Worm (Caenorhabditis elegans) whole organism, L3 larva: ENCODE results near the gene let-721.

ENCODE experiments used
- R02D3.7 ChIP-seq: fragments of 150-350 bp; optimal IDR thresholded peaks from 2 replicates; lab custom pipeline; 2014; ENCODE audit warnings: missing biosample characterization, missing genetic modification characterization
- ZK546.5 ChIP-seq: sonication (generic microtip); optimal IDR thresholded peaks from 2 replicates; lab custom pipeline; 2017; ENCODE audit warnings: missing biosample characterization, missing genetic modification characterization
- aly-2 ChIP-seq: fragments of 150-350 bp; optimal IDR thresholded peaks from 2 replicates; lab custom pipeline; 2014; ENCODE audit warnings: missing biosample characterization, missing genetic modification characterization
- ama-1 ChIP-seq: fragments of 150-350 bp; optimal IDR thresholded peaks from 2 replicates; lab custom pipeline; 2018
- ceh-16 ChIP-seq: sonication (generic microtip); optimal IDR thresholded peaks from 2 replicates; lab custom pipeline; 2017; ENCODE audit warnings: missing biosample characterization, missing genetic modification characterization
- ceh-28 ChIP-seq: fragments of 150-350 bp; optimal IDR thresholded peaks from 2 replicates; lab custom pipeline; 2014; ENCODE audit warnings: missing biosample characterization, missing genetic modification reagents, missing genetic modification characterization
- ceh-82 ChIP-seq: fragments of 150-350 bp; optimal IDR thresholded peaks from 2 replicates; lab custom pipeline; 2014; ENCODE audit warnings: missing biosample characterization, missing genetic modification characterization
- ceh-9 ChIP-seq: sonication (generic microtip); optimal IDR thresholded peaks from 2 replicates; lab custom pipeline; 2018; ENCODE audit warnings: missing biosample characterization, missing genetic modification characterization
- daf-12 ChIP-seq: fragments of 150-350 bp; optimal IDR thresholded peaks from 2 replicates; lab custom pipeline; 2014; ENCODE audit warnings: missing biosample characterization, missing genetic modification reagents, missing genetic modification characterization
- egl-27 ChIP-seq: sonication (generic microtip); optimal IDR thresholded peaks from 4 replicates; lab custom pipeline; 2017; ENCODE audit warnings: missing biosample characterization, missing genetic modification reagents, missing genetic modification characterization
- elt-2 ChIP-seq: sonication (generic microtip); optimal IDR thresholded peaks from 2 replicates; lab custom pipeline; 2016; ENCODE audit warnings: missing genetic modification reagents, mild to moderate bottlenecking, missing genetic modification characterization, missing compliant biosample characterization
- elt-3 ChIP-seq, 3 experiments: fragments of 150-350 bp in 1 of 3; sonication (generic microtip) in 2 of 3; optimal IDR thresholded peaks; 2 replicates in 2 of 3; 4 replicates in 1 of 3; lab custom pipeline; 2014 to 2017; ENCODE audit warnings: missing biosample characterization in 3 of 3, missing genetic modification characterization in 3 of 3
- eor-1 ChIP-seq, 2 experiments: fragments of 150-350 bp; optimal IDR thresholded peaks; 2 replicates each; lab custom pipeline; 2014 to 2018; ENCODE audit warnings: missing biosample characterization in 2 of 2, missing genetic modification characterization in 2 of 2
- fkh-10 ChIP-seq: sonication (generic microtip); optimal IDR thresholded peaks from 2 replicates; lab custom pipeline; 2017; ENCODE audit warnings: missing biosample characterization, missing genetic modification reagents, missing genetic modification characterization
- fkh-2 ChIP-seq: fragments of 150-350 bp; optimal IDR thresholded peaks from 2 replicates; lab custom pipeline; 2014; ENCODE audit warnings: missing biosample characterization, missing genetic modification reagents, missing genetic modification characterization
- fos-1 ChIP-seq: fragments of 150-350 bp; optimal IDR thresholded peaks from 2 replicates; lab custom pipeline; 2014; ENCODE audit warnings: missing biosample characterization, missing genetic modification characterization
- hmg-11 ChIP-seq: sonication (generic microtip); optimal IDR thresholded peaks from 2 replicates; lab custom pipeline; 2016; ENCODE audit warnings: missing genetic modification characterization, missing compliant biosample characterization
- jun-1 ChIP-seq: fragments of 150-350 bp; optimal IDR thresholded peaks from 2 replicates; lab custom pipeline; 2014; ENCODE audit warnings: missing biosample characterization, missing genetic modification reagents, missing genetic modification characterization
- lin-15B ChIP-seq: fragments of 150-350 bp; optimal IDR thresholded peaks from 2 replicates; lab custom pipeline; 2014; ENCODE audit warnings: missing biosample characterization, missing genetic modification characterization
- lin-39 ChIP-seq: fragments of 150-350 bp; optimal IDR thresholded peaks from 2 replicates; lab custom pipeline; 2018; ENCODE audit warnings: missing biosample characterization, missing genetic modification reagents, missing genetic modification characterization
- lsy-12 ChIP-seq: sonication (generic microtip); optimal IDR thresholded peaks from 2 replicates; lab custom pipeline; 2016; ENCODE audit warnings: mild to moderate bottlenecking, missing genetic modification characterization, missing compliant biosample characterization
- mdl-1 ChIP-seq: fragments of 150-350 bp; optimal IDR thresholded peaks from 2 replicates; lab custom pipeline; 2014; ENCODE audit warnings: missing biosample characterization, missing genetic modification characterization
- nfya-1 ChIP-seq: sonication (generic microtip); optimal IDR thresholded peaks from 2 replicates; lab custom pipeline; 2017; ENCODE audit warnings: missing genetic modification characterization, mild to moderate bottlenecking, missing compliant biosample characterization, antibody characterized with exemption, moderate library complexity; ENCODE audit not compliant: insufficient read depth
- nhr-11 ChIP-seq: fragments of 150-350 bp; optimal IDR thresholded peaks from 2 replicates; lab custom pipeline; 2014; ENCODE audit warnings: missing biosample characterization, missing genetic modification characterization
- nhr-12 ChIP-seq: fragments of 150-350 bp; optimal IDR thresholded peaks from 2 replicates; lab custom pipeline; 2014; ENCODE audit warnings: missing biosample characterization, missing genetic modification characterization
- nhr-23 ChIP-seq: fragments of 150-350 bp; optimal IDR thresholded peaks from 2 replicates; lab custom pipeline; 2014; ENCODE audit warnings: missing biosample characterization, missing genetic modification reagents, missing genetic modification characterization
- nhr-237 ChIP-seq: fragments of 150-350 bp; optimal IDR thresholded peaks from 2 replicates; lab custom pipeline; 2014; ENCODE audit warnings: missing biosample characterization, missing genetic modification characterization
- nhr-25 ChIP-seq: sonication (generic microtip); optimal IDR thresholded peaks from 2 replicates; lab custom pipeline; 2017; ENCODE audit warnings: missing biosample characterization, missing genetic modification characterization
- nhr-28 ChIP-seq: fragments of 150-350 bp; optimal IDR thresholded peaks from 2 replicates; lab custom pipeline; 2014; ENCODE audit warnings: missing biosample characterization, missing genetic modification characterization
- nhr-43 ChIP-seq: sonication (generic microtip); optimal IDR thresholded peaks from 2 replicates; lab custom pipeline; 2016; ENCODE audit warnings: mild to moderate bottlenecking, missing genetic modification characterization, missing compliant biosample characterization; ENCODE audit not compliant: poor library complexity, severe bottlenecking
- nhr-67 ChIP-seq: fragments of 150-350 bp; optimal IDR thresholded peaks from 2 replicates; lab custom pipeline; 2014; ENCODE audit warnings: missing biosample characterization, missing genetic modification characterization
- nhr-77 ChIP-seq: fragments of 150-350 bp; optimal IDR thresholded peaks from 2 replicates; lab custom pipeline; 2014; ENCODE audit warnings: missing biosample characterization, missing genetic modification characterization
- pha-4 ChIP-seq: fragments of 150-350 bp; optimal IDR thresholded peaks from 2 replicates; lab custom pipeline; 2014; ENCODE audit warnings: missing biosample characterization, missing genetic modification reagents, missing genetic modification characterization
- pqm-1 ChIP-seq: fragments of 150-350 bp; optimal IDR thresholded peaks from 2 replicates; lab custom pipeline; 2017; ENCODE audit warnings: missing biosample characterization, missing genetic modification characterization, inconsistent platforms
- sea-2 ChIP-seq: fragments of 150-350 bp; sonication (generic microtip); optimal IDR thresholded peaks from 4 replicates; lab custom pipeline; 2014; ENCODE audit warnings: missing biosample characterization, missing genetic modification reagents, missing genetic modification characterization
- skn-1 ChIP-seq: fragments of 150-350 bp; optimal IDR thresholded peaks from 2 replicates; lab custom pipeline; 2014; ENCODE audit warnings: missing biosample characterization, missing genetic modification characterization
- snpc-4 ChIP-seq: fragments of 150-350 bp; optimal IDR thresholded peaks from 2 replicates; lab custom pipeline; 2014; ENCODE audit warnings: missing biosample characterization, missing genetic modification characterization
- unc-39 ChIP-seq: sonication (generic microtip); optimal IDR thresholded peaks from 4 replicates; lab custom pipeline; 2017; ENCODE audit warnings: missing biosample characterization, missing genetic modification characterization
- unc-62 ChIP-seq: fragments of 150-350 bp; sonication (generic microtip); optimal IDR thresholded peaks from 4 replicates; lab custom pipeline; 2014; ENCODE audit warnings: missing biosample characterization, missing genetic modification reagents, missing genetic modification characterization
- zag-1 ChIP-seq: fragments of 150-350 bp; optimal IDR thresholded peaks from 2 replicates; lab custom pipeline; 2014; ENCODE audit warnings: missing biosample characterization, missing genetic modification characterization
- ztf-11 ChIP-seq: fragments of 150-350 bp; optimal IDR thresholded peaks from 2 replicates; lab custom pipeline; 2014; ENCODE audit warnings: missing biosample characterization, missing genetic modification characterization
- ztf-4 ChIP-seq: fragments of 150-350 bp; optimal IDR thresholded peaks from 2 replicates; lab custom pipeline; 2014; ENCODE audit warnings: missing biosample characterization, missing genetic modification characterization

let-721 gene

ce11 chrIII:6489493-6489892 is 42.8 kb upstream of the let-721 start, which contains the start of gene rpt-3:
Gene rpt-3, plus strand, starts transcription at chrIII:6489793.
- TF ChIP-seq zag-1 (tag; lab: Kevin White, UChicago) (no peak), unc-39 (tag; lab: Kevin White, UChicago) (no peak), ama-1 (lab: Kevin White, UChicago) (no peak), mdl-1 (tag; lab: Kevin White, UChicago) (no peak), ceh-9 (no peak), nhr-67 (tag; lab: Kevin White, UChicago) (no peak), jun-1 (tag; lab: Kevin White, UChicago) (no peak), snpc-4 (tag; lab: Kevin White, UChicago) (no peak)

- TF ChIP-seq ZK546.5 (no peak), skn-1 (peak; percentile 98), nhr-12 (tag; lab: Kevin White, UChicago) (no peak), daf-12 (tag; lab: Kevin White, UChicago) (no peak), snpc-4 (tag; lab: Kevin White, UChicago) (peak; percentile 7), aly-2 (no peak), elt-2 (tag; lab: Kevin White, UChicago) (peak; percentile 13), sea-2 (GFP tag; lab: Kevin White, UChicago) (no peak), R02D3.7 (tag; lab: Kevin White, UChicago) (peak; percentile 10), zag-1 (tag; lab: Kevin White, UChicago) (no peak), lin-39 (tag; lab: Kevin White, UChicago) (no peak), nhr-43 (tag; lab: Kevin White, UChicago) (peak; percentile 24), nhr-23 (tag; lab: Kevin White, UChicago) (peak; percentile 41), ztf-11 (no peak), fkh-2 (tag; lab: Kevin White, UChicago) (no peak), nhr-237 (tag; lab: Kevin White, UChicago) (no peak), unc-39 (tag; lab: Kevin White, UChicago) (no peak), lin-15B (tag; lab: Kevin White, UChicago) (peak; percentile 39), elt-3 (tag; optimal IDR thresholded peaks at IDR 0.05; lab: Kevin White, UChicago) (no peak), unc-62 (no peak), ceh-82 (no peak), hmg-11 (tag; lab: Kevin White, UChicago) (no peak), ztf-4 (no peak), ceh-9 (no peak), fos-1 (no peak), ceh-28 (tag; lab: Kevin White, UChicago) (no peak), nhr-28 (tag; lab: Kevin White, UChicago) (no peak), fkh-10 (no peak), egl-27 (tag; lab: Kevin White, UChicago) (no peak), eor-1 (tag; optimal IDR thresholded peaks at IDR 0.05; lab: Kevin White, UChicago) (no peak), ceh-16 (no peak), pha-4 (tag; lab: Kevin White, UChicago) (peak; percentile 58), nhr-25 (no peak), nfya-1 (peak; percentile 62), mdl-1 (tag; lab: Kevin White, UChicago) (no peak), lsy-12 (tag; lab: Kevin White, UChicago) (no peak), pqm-1 (tag; lab: Kevin White, UChicago) (no peak)
These were observed 42.2 kb upstream of the let-721 start for ce11 chrIII:6488916-6489315.

ce11 chrIII:6482918-6483317 is 36.2 kb upstream of the let-721 start, which contains the start of gene chtb-2:
Gene chtb-2, plus strand, starts transcription at chrIII:6483218.
- TF ChIP-seq skn-1 (no peak), ZK546.5 (no peak), nhr-11 (no peak), eor-1 (tag; optimal IDR thresholded peaks at IDR 0.05; lab: Kevin White, UChicago) (no peak), nfya-1 (no peak), zag-1 (tag; lab: Kevin White, UChicago) (no peak), nhr-77 (no peak), nhr-43 (tag; lab: Kevin White, UChicago) (no peak), nhr-28 (tag; lab: Kevin White, UChicago) (no peak), sea-2 (GFP tag; lab: Kevin White, UChicago) (no peak), ceh-16 (no peak), fos-1 (no peak), mdl-1 (tag; lab: Kevin White, UChicago) (no peak), R02D3.7 (tag; lab: Kevin White, UChicago) (no peak)
